Worm (Caenorhabditis elegans) whole organism, L2 larva: ENCODE data around the gene F55G7.5.

Experiments
- C34F6.9 ChIP-seq: fragments of 150-350 bp; optimal IDR thresholded peaks from 2 replicates; lab custom pipeline; 2014; ENCODE audit warnings: missing biosample characterization, missing genetic modification characterization
- ZK546.5 ChIP-seq: sonication (generic microtip); optimal IDR thresholded peaks from 2 replicates; lab custom pipeline; 2017; ENCODE audit warnings: missing biosample characterization, missing genetic modification characterization
- ceh-82 ChIP-seq: fragments of 150-350 bp; optimal IDR thresholded peaks from 2 replicates; lab custom pipeline; 2014; ENCODE audit warnings: missing biosample characterization, missing genetic modification characterization
- dmd-4 ChIP-seq: sonication (generic microtip); optimal IDR thresholded peaks from 2 replicates; lab custom pipeline; 2017; ENCODE audit warnings: missing biosample characterization, missing genetic modification characterization
- lin-39 ChIP-seq: fragments of 150-350 bp; optimal IDR thresholded peaks from 2 replicates; lab custom pipeline; 2014; ENCODE audit warnings: missing biosample characterization, missing genetic modification reagents, missing genetic modification characterization
- nhr-12 ChIP-seq: fragments of 150-350 bp; optimal IDR thresholded peaks from 2 replicates; lab custom pipeline; 2014; ENCODE audit warnings: missing biosample characterization, missing genetic modification characterization
- nhr-237 ChIP-seq: fragments of 150-350 bp; optimal IDR thresholded peaks from 2 replicates; lab custom pipeline; 2014; ENCODE audit warnings: missing biosample characterization, missing genetic modification characterization
- nhr-77 ChIP-seq: fragments of 150-350 bp; optimal IDR thresholded peaks from 2 replicates; lab custom pipeline; 2014; ENCODE audit warnings: missing biosample characterization, missing genetic modification characterization
- peb-1 ChIP-seq: fragments of 150-350 bp; optimal IDR thresholded peaks from 2 replicates; lab custom pipeline; 2014; ENCODE audit warnings: missing biosample characterization, missing genetic modification characterization
- sma-3 ChIP-seq: sonication (generic microtip); optimal IDR thresholded peaks from 2 replicates; lab custom pipeline; 2016; ENCODE audit warnings: missing genetic modification reagents, missing genetic modification characterization, missing compliant biosample characterization
- unc-55 ChIP-seq: fragments of 150-350 bp; sonication (generic microtip); optimal IDR thresholded peaks from 3 replicates; lab custom pipeline; 2014; ENCODE audit warnings: missing biosample characterization, missing genetic modification reagents, missing genetic modification characterization
- unc-62 ChIP-seq: fragments of 150-350 bp; optimal IDR thresholded peaks from 2 replicates; lab custom pipeline; 2014; ENCODE audit warnings: missing biosample characterization, missing genetic modification reagents, missing genetic modification characterization
- zag-1 ChIP-seq: fragments of 150-350 bp; optimal IDR thresholded peaks from 2 replicates; lab custom pipeline; 2014; ENCODE audit warnings: missing biosample characterization, missing genetic modification characterization
- ztf-1 ChIP-seq: fragments of 200-800 bp; sonication (Bioruptor generic); conservative IDR thresholded peaks from 2 replicates; pipeline ENCODE4 v1.3.6; 2022; ENCODE audit warnings: missing genetic modification characterization, missing compliant biosample characterization
- ztf-11 ChIP-seq: sonication (generic microtip); optimal IDR thresholded peaks from 2 replicates; lab custom pipeline; 2017; ENCODE audit warnings: missing biosample characterization, missing genetic modification characterization

F55G7.5 gene

DNA sequence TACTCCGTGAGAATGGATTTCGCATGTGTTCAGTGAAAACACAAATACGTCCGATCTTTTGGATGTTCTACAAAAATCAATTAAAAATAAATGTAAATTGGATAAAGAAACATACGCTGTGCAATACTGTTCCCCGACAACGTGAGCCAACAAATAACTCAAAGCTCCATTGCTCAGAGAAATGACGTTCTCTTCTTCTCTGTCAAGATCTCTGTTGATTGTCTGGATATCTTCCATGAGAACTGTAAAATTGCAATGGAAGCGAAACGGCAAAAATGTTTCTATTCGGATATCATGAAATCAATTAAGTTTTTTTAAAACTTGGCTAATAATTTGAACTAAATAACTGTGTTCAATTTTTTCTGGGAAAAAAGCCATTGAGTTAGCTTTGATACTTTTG, 42.0 kb downstream of the F55G7.5 start:
- no peak for TF ChIP-seq ZK546.5 (tag; lab: Kevin White, UChicago)
- TF ChIP-seq, all 48 proteins: peak for 0

DNA sequence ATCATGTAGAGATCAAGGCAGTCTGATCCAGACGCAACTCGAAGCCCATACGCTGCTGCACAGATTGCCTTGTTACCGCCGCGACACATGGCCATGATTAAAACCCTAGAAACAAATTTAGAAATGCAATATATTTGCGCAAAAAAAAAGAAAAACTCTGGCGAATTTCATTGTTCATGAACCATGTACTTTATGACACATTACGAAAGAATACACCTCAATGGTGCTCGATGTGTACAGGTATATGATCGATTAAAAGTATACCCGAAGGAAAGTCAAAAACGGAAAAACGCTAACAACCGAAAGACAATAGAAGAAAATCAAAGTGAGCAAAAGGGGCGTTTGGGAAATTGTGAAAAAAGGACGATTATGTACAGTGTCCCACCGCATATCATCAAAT, 46.4 kb downstream of the F55G7.5 start, which contains the start of gene Y62H9A.8:
TSS of gene Y62H9A.8 (minus strand) at position 101 of the 400 bp plus-strand sequence.
- TF ChIP-seq nhr-237 (tag; lab: Kevin White, UChicago): no peak
- no peak for TF ChIP-seq lin-39 (tag; lab: Kevin White, UChicago)
- no peak for TF ChIP-seq nhr-12 (tag; lab: Kevin White, UChicago)
- TF ChIP-seq ztf-1 (GFP tag; lab: Robert Waterston, UW): no peak
- TF ChIP-seq peb-1 (tag; lab: Kevin White, UChicago): no peak
- no peak for TF ChIP-seq C34F6.9 (tag; lab: Kevin White, UChicago)
- no peak for TF ChIP-seq unc-55
- no peak for TF ChIP-seq ztf-11 (tag; lab: Kevin White, UChicago)
- TF ChIP-seq nhr-77 (tag; lab: Kevin White, UChicago): no peak
- TF ChIP-seq sma-3: no peak
- no peak for TF ChIP-seq dmd-4
- no peak for TF ChIP-seq unc-62 (GFP tag; lab: Kevin White, UChicago)
- no peak for TF ChIP-seq zag-1
- no peak for TF ChIP-seq ceh-82 (tag; lab: Kevin White, UChicago)
